Fruit fly (Drosophila melanogaster) Kc167 (cell line): ENCODE measurements around the gene Wnt5.

Experiments used
- h ChIP-seq: fragments of >200 bp; optimal IDR thresholded peaks from 3 replicates; lab custom pipeline; 2018; ENCODE audit warnings: missing external identifiers
- psq ChIP-seq: fragments of >200 bp; optimal IDR thresholded peaks from 2 replicates; lab custom pipeline; 2017; ENCODE audit warnings: missing external identifiers

DNA sequence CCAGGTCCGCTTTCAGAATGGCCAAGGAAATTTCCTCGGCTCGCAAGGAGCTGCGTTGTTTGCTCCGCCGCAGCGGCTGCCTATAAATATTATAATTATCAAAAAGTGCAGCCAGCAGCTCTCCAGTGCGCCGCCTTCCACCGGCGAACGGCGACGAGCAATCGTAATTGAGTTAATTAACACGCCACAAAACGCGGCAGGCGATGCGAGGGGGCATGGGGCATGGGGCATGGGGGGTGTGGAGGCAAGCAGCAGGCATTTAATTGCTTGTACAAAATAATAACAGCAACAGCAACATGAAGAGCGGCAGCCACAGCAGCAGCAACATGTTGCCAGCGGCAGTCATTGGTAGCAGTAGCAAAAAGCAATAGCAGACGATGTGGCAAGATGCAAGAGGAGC is 45.5 kb upstream of the Wnt5 start:
- no peak for TF ChIP-seq psq (lab: Kevin White, UChicago)
- TF ChIP-seq h = no peak
